Fruit fly (Drosophila melanogaster) whole organism, adult: ENCODE results near the gene CG7565.

Experiments used
- CG5204 ChIP-seq: fragments of 200-800 bp; sonication (Bioruptor generic); optimal IDR thresholded peaks from 2 replicates; lab custom pipeline; 2016; ENCODE audit warnings: missing biosample characterization, missing genetic modification characterization
- CG7045 ChIP-seq: fragments of 200-800 bp; sonication (Bioruptor generic); optimal IDR thresholded peaks from 2 replicates; lab custom pipeline; 2017; ENCODE audit warnings: missing biosample characterization, mild to moderate bottlenecking, missing genetic modification characterization
- Clk ChIP-seq: fragments of 200-800 bp; sonication (Bioruptor generic); optimal IDR thresholded peaks from 2 replicates; lab custom pipeline; 2017; ENCODE audit warnings: missing biosample characterization, missing genetic modification characterization
- Hr96 ChIP-seq: fragments of 200-800 bp; sonication (Bioruptor generic); optimal IDR thresholded peaks from 2 replicates; lab custom pipeline; 2016; ENCODE audit warnings: missing biosample characterization, missing genetic modification characterization
- Mnt ChIP-seq: fragments of 200-800 bp; sonication (Bioruptor generic); optimal IDR thresholded peaks from 2 replicates; lab custom pipeline; 2016; ENCODE audit warnings: missing biosample characterization, mild to moderate bottlenecking, missing genetic modification characterization
- cic ChIP-seq: fragments of 200-800 bp; sonication (Bioruptor generic); optimal IDR thresholded peaks from 2 replicates; lab custom pipeline; 2017; ENCODE audit warnings: missing biosample characterization, mild to moderate bottlenecking, missing genetic modification characterization, moderate library complexity
- cnc ChIP-seq, 2 experiments: fragments of >200 bp; optimal IDR thresholded peaks; 2 replicates each; lab custom pipeline; 2017
- kay ChIP-seq: fragments of 200-800 bp; sonication (Bioruptor generic); peaks from one replicate; lab custom pipeline; 2016; ENCODE audit warnings: missing biosample characterization, missing genetic modification characterization, borderline replicate concordance
- pad ChIP-seq: fragments of 200-800 bp; sonication (Bioruptor generic); optimal IDR thresholded peaks from 3 replicates; lab custom pipeline; 2017; ENCODE audit warnings: missing biosample characterization, missing genetic modification characterization, mild to moderate bottlenecking, moderate library complexity, missing genetic modification reagents

- TF ChIP-seq cnc (optimal IDR thresholded peaks at IDR 0.05; lab: Kevin White, UChicago) = no peak
- TF ChIP-seq kay (GFP tag; lab: Kevin White, UChicago) = no peak
- no peak for TF ChIP-seq CG5204 (GFP tag; lab: Kevin White, UChicago)
- TF ChIP-seq cic (GFP tag; lab: Kevin White, UChicago) = no peak
- no peak for TF ChIP-seq Hr96 (GFP tag; lab: Kevin White, UChicago)
- TF ChIP-seq CG7045 (GFP tag; lab: Kevin White, UChicago) = no peak
- TF ChIP-seq pad = no peak
- TF ChIP-seq Clk = no peak
- no peak for TF ChIP-seq Mnt (GFP tag; lab: Kevin White, UChicago)
Observed at dm6 chr3L:8039119-8039518, 52.5 kb downstream of the CG7565 start.
